Fruit fly (Drosophila melanogaster): Measurements from ENCODE around the gene CG42404.

CG42404 gene

DNA sequence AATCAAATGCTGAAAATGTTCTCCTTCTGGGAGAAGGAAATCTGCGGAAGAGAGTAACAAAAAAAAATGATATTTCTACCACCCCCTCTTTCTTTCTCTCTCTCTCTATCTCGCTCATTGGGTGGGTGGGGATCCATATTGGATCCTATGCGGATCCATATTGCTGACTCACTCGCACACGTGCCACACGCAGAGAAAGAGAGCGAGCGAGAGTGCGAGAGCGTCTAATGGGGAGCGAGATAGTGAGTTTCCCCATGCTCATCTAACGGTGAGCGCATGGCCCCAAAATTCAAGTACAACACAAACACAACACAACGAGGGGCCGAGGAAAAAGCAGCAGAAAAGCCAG, 36.8 kb downstream of the CG42404 start:
- TF ChIP-seq CG15710 (tag; optimal IDR thresholded peaks at IDR 0.05): no peak
- TF ChIP-seq Snoo (tag; optimal IDR thresholded peaks at IDR 0.05): no peak
- no peak for TF ChIP-seq fd96Ca (GFP tag; IDR thresholded peaks at IDR 0.05)
- no peak for TF ChIP-seq rn (GFP tag; IDR thresholded peaks at IDR 0.05)
- no peak for TF ChIP-seq Pif1A (GFP tag; optimal IDR thresholded peaks at IDR 0.05)
- TF ChIP-seq Pif1B (GFP tag; optimal IDR thresholded peaks at IDR 0.05): no peak
- TF ChIP-seq CG9948 (tag; optimal IDR thresholded peaks at IDR 0.05): no peak
- no peak for TF ChIP-seq CG4496 (GFP tag; IDR thresholded peaks at IDR 0.05)
- no peak for TF ChIP-seq CG14655 (GFP tag; optimal IDR thresholded peaks at IDR 0.05)

- no peak for TF ChIP-seq D1 (tag; optimal IDR thresholded peaks at IDR 0.05)
These were observed 37.9 kb downstream of the CG42404 start for dm6 chr3R:15287763-15288162.

DNA sequence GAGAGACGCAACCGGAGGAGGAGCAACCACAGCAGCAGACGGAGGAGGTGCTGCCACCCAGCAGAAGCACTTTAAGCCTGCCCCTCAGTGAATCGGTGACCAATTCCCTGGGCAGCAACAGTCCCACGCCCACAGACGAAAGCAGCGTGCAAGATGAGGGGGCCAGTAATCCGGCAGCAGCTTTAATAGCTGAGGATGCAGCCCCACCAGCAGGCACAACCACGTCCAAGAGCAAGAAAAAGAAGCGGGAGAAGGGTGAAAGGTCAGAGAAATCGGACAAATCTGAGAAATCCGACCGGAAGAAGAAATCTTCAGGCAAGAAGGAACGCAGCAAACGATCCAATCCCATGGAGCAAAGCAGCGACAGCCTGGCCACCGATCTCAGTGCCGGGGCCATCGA, 38.9 kb downstream of the CG42404 start:
- TF ChIP-seq EcR (GFP tag; optimal IDR thresholded peaks at IDR 0.05) (no peak), rn (GFP tag; IDR thresholded peaks at IDR 0.05) (no peak), fd96Ca (GFP tag; IDR thresholded peaks at IDR 0.05) (no peak), CG14655 (GFP tag; optimal IDR thresholded peaks at IDR 0.05) (no peak), CG34367 (tag; optimal IDR thresholded peaks at IDR 0.05) (no peak), CG12605 (GFP tag; IDR thresholded peaks at IDR 0.05) (no peak), CG4496 (GFP tag; IDR thresholded peaks at IDR 0.05) (no peak), Ets98B (GFP tag; IDR thresholded peaks at IDR 0.05) (no peak), CG15710 (tag; optimal IDR thresholded peaks at IDR 0.05) (no peak), Pif1A (GFP tag; optimal IDR thresholded peaks at IDR 0.05) (no peak), Pif1B (GFP tag; optimal IDR thresholded peaks at IDR 0.05) (no peak), CG9948 (tag; optimal IDR thresholded peaks at IDR 0.05) (no peak), CG8301 (tag; optimal IDR thresholded peaks at IDR 0.05) (no peak), CG13204 (GFP tag; optimal IDR thresholded peaks at IDR 0.05) (no peak), CG10348 (GFP tag; IDR thresholded peaks at IDR 0.05) (no peak), Snoo (tag; optimal IDR thresholded peaks at IDR 0.05) (no peak), D1 (tag; optimal IDR thresholded peaks at IDR 0.05) (no peak), CG8159 (tag; optimal IDR thresholded peaks at IDR 0.05) (no peak)

DNA sequence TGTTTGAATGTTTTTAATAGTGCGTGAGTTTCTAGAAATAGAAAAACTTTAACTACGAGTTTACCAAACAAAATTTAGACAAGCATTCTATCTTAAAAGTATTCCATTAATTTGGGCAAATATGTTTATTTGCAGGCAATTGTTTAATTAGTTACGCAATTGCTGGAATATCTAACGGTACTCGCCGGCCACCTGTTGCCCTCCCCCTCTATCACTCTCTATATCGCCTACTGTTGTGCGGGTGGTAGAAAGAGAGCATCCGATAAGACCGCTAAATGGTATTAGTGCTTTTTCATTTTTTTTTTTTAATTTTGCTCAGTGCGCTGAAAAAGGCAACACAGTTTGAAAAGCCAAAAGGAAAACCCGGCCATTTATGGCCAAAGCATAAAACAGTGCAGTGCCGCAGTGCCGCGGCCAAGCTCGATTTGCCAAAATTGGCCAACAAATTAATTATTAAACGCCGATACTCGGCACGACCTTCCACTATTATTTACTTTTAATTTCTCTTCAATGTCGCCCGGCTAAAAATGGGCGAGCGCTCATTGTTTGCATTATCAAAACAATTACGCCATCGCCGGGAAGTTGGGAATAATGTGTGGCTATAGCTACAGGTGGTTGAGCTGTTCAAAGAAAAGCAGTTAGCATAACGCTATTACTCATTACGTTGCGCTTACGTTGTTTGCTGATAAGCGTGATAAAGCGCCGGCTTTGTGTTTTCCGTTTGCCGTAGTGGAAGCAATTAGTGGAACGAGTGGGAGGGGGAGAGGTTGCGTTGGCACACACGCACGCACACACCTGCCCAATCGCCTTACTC, 40.1 kb downstream of the CG42404 start:
- TF ChIP-seq CG32121 (GFP tag; IDR thresholded peaks at IDR 0.05): no peak
- TF ChIP-seq CG8301 (tag; optimal IDR thresholded peaks at IDR 0.05): no peak
- TF ChIP-seq CG13204 (GFP tag; optimal IDR thresholded peaks at IDR 0.05): no peak
- TF ChIP-seq CG12605 (GFP tag; IDR thresholded peaks at IDR 0.05): no peak
- no peak for TF ChIP-seq Ets98B (GFP tag; IDR thresholded peaks at IDR 0.05)
- TF ChIP-seq Pif1A (GFP tag; optimal IDR thresholded peaks at IDR 0.05): no peak
- no peak for TF ChIP-seq fd96Ca (GFP tag; IDR thresholded peaks at IDR 0.05)
- TF ChIP-seq CG15710 (tag; optimal IDR thresholded peaks at IDR 0.05): no peak
- TF ChIP-seq CG34367 (tag; optimal IDR thresholded peaks at IDR 0.05): no peak

dm6 chr3R:15290642-15291118, 40.8 kb downstream of the CG42404 start, which contains the start of gene CG45218:
Gene CG45218, minus strand, starts transcription at chr3R:15290799.
- TF ChIP-seq CG9948 (tag; optimal IDR thresholded peaks at IDR 0.05) (no peak), CG13204 (GFP tag; optimal IDR thresholded peaks at IDR 0.05) (peak; percentile 18), Snoo (tag; optimal IDR thresholded peaks at IDR 0.05) (peak; percentile 19), fd96Ca (GFP tag; IDR thresholded peaks at IDR 0.05) (no peak), EcR (GFP tag; optimal IDR thresholded peaks at IDR 0.05) (peak; percentile 17), Pif1A (GFP tag; optimal IDR thresholded peaks at IDR 0.05) (no peak), CG14655 (GFP tag; optimal IDR thresholded peaks at IDR 0.05) (no peak)

dm6 chr3R:15291551-15292223, 41.8 kb downstream of the CG42404 start:
- TF ChIP-seq CG34367 (tag; optimal IDR thresholded peaks at IDR 0.05): peak; percentile 43
- TF ChIP-seq CG8159 (tag; optimal IDR thresholded peaks at IDR 0.05): no peak
- TF ChIP-seq CG32121 (GFP tag; IDR thresholded peaks at IDR 0.05): no peak
- TF ChIP-seq CG10348 (GFP tag; IDR thresholded peaks at IDR 0.05): no peak
- no peak for TF ChIP-seq CG4496 (GFP tag; IDR thresholded peaks at IDR 0.05)
- TF ChIP-seq EcR (GFP tag; optimal IDR thresholded peaks at IDR 0.05): peak; percentile 38
- peak; percentile 49 for TF ChIP-seq CG15710 (tag; optimal IDR thresholded peaks at IDR 0.05)
- TF ChIP-seq CG9948 (tag; optimal IDR thresholded peaks at IDR 0.05): no peak
- TF ChIP-seq D1 (tag; optimal IDR thresholded peaks at IDR 0.05): no peak
- peak; percentile 55 for TF ChIP-seq CG13204 (GFP tag; optimal IDR thresholded peaks at IDR 0.05)
- no peak for TF ChIP-seq CG17806 (tag; optimal IDR thresholded peaks at IDR 0.05)
- TF ChIP-seq CG14655 (GFP tag; optimal IDR thresholded peaks at IDR 0.05): no peak
- no peak for TF ChIP-seq Ets98B (GFP tag; IDR thresholded peaks at IDR 0.05)
- peak; percentile 21 for TF ChIP-seq gl (tag; optimal IDR thresholded peaks at IDR 0.05)
- TF ChIP-seq fd96Ca (GFP tag; IDR thresholded peaks at IDR 0.05): no peak
- no peak for TF ChIP-seq Pif1B (GFP tag; optimal IDR thresholded peaks at IDR 0.05)
- TF ChIP-seq CG12605 (GFP tag; IDR thresholded peaks at IDR 0.05): no peak
- no peak for TF ChIP-seq rn (GFP tag; IDR thresholded peaks at IDR 0.05)
- TF ChIP-seq Snoo (tag; optimal IDR thresholded peaks at IDR 0.05): no peak
- TF ChIP-seq Pif1A (GFP tag; optimal IDR thresholded peaks at IDR 0.05): no peak
- TF ChIP-seq CG8301 (tag; optimal IDR thresholded peaks at IDR 0.05): no peak
